Worm (Caenorhabditis elegans): Measurements from ENCODE around the gene F36G3.1.

The F36G3.1 gene

ce11 chrX:9805426-9805825 is 16.4 kb upstream of the F36G3.1 start:
- no peak for TF ChIP-seq elt-2 (tag; optimal IDR thresholded peaks at IDR 0.05)
- peak; percentile 87 for TF ChIP-seq unc-42 (tag; optimal IDR thresholded peaks at IDR 0.05)

ce11 chrX:9804735-9805134 is 15.7 kb upstream of the F36G3.1 start:
- TF ChIP-seq eyg-1 (tag; optimal IDR thresholded peaks at IDR 0.05) (no peak), sox-4 (tag; optimal IDR thresholded peaks at IDR 0.05) (no peak), unc-86 (tag; optimal IDR thresholded peaks at IDR 0.05) (no peak), ceh-31 (tag; optimal IDR thresholded peaks at IDR 0.05) (peak; percentile 62), ref-2 (tag; optimal IDR thresholded peaks at IDR 0.05) (no peak), npax-4 (tag; optimal IDR thresholded peaks at IDR 0.05) (no peak)

- TF ChIP-seq unc-42 (tag; optimal IDR thresholded peaks at IDR 0.05) (peak; percentile 97), Y22D7AL.16 (tag; optimal IDR thresholded peaks at IDR 0.05) (no peak)
Observed at ce11 chrX:9803603-9804002, 14.6 kb upstream of the F36G3.1 start.

ce11 chrX:9798530-9798929 is 9.5 kb upstream of the F36G3.1 start, which contains the start of gene F36G3.3:
TSS of gene F36G3.3 (plus strand) at chrX:9798835.
- TF ChIP-seq ceh-22 (tag; optimal IDR thresholded peaks at IDR 0.05) (no peak), T23F11.4 (GFP tag; optimal IDR thresholded peaks at IDR 0.05) (no peak), npax-4 (tag; optimal IDR thresholded peaks at IDR 0.05) (no peak), pha-4 (tag; optimal IDR thresholded peaks at IDR 0.05) (no peak), dmd-4 (tag; optimal IDR thresholded peaks at IDR 0.05; ENCODE audit: borderline replicate concordance) (no peak), unc-42 (tag; optimal IDR thresholded peaks at IDR 0.05) (peak; percentile 35)

- TF ChIP-seq lim-6 (tag; optimal IDR thresholded peaks at IDR 0.05): no peak
- TF ChIP-seq K09A11.1 (tag; optimal IDR thresholded peaks at IDR 0.05; ENCODE audit: insufficient read depth): no peak
- TF ChIP-seq ceh-30 (tag; optimal IDR thresholded peaks at IDR 0.05): no peak
- no peak for TF ChIP-seq hlh-6 (tag; optimal IDR thresholded peaks at IDR 0.05)
- no peak for TF ChIP-seq ama-1 (optimal IDR thresholded peaks at IDR 0.05)
- TF ChIP-seq unc-55 (GFP tag; optimal IDR thresholded peaks at IDR 0.05): no peak
- no peak for TF ChIP-seq che-1 (tag; optimal IDR thresholded peaks at IDR 0.05)
Observed at ce11 chrX:9796063-9796462, 7.1 kb upstream of the F36G3.1 start.

ce11 chrX:9795579-9795978 is 6.6 kb upstream of the F36G3.1 start:
- TF ChIP-seq ceh-34 (tag; optimal IDR thresholded peaks at IDR 0.05) (no peak), elt-2 (tag; optimal IDR thresholded peaks at IDR 0.05) (peak; percentile 52)

ce11 chrX:9794173-9794572 is 5.2 kb upstream of the F36G3.1 start, which contains the start of gene F36G3.2:
TSS of gene F36G3.2 (minus strand) at chrX:9794273.
- TF ChIP-seq lim-6 (tag; optimal IDR thresholded peaks at IDR 0.05): no peak
- TF ChIP-seq ceh-30 (tag; optimal IDR thresholded peaks at IDR 0.05): no peak
- TF ChIP-seq ref-2 (tag; optimal IDR thresholded peaks at IDR 0.05): no peak
- TF ChIP-seq ceh-19 (GFP tag; optimal IDR thresholded peaks at IDR 0.05): no peak
- TF ChIP-seq ceh-6 (GFP tag; optimal IDR thresholded peaks at IDR 0.05): no peak
- no peak for TF ChIP-seq fkh-10 (GFP tag; optimal IDR thresholded peaks at IDR 0.05)
- no peak for TF ChIP-seq hlh-13 (GFP tag; optimal IDR thresholded peaks at IDR 0.05)
- TF ChIP-seq odd-2 (tag; optimal IDR thresholded peaks at IDR 0.05): no peak
- no peak for TF ChIP-seq pat-9 (tag; optimal IDR thresholded peaks at IDR 0.05)
- no peak for TF ChIP-seq elt-2 (tag; optimal IDR thresholded peaks at IDR 0.05)
- TF ChIP-seq lin-11 (tag; optimal IDR thresholded peaks at IDR 0.05): no peak
- no peak for TF ChIP-seq ets-4 (tag; optimal IDR thresholded peaks at IDR 0.05)
- no peak for TF ChIP-seq madf-2 (tag; optimal IDR thresholded peaks at IDR 0.05)
- no peak for TF ChIP-seq npax-4 (tag; optimal IDR thresholded peaks at IDR 0.05)
- TF ChIP-seq pqm-1 (tag; optimal IDR thresholded peaks at IDR 0.05): no peak
- no peak for TF ChIP-seq ceh-31 (tag; optimal IDR thresholded peaks at IDR 0.05)
- no peak for TF ChIP-seq C08G9.2 (tag; optimal IDR thresholded peaks at IDR 0.05)
- TF ChIP-seq sdc-2 (tag; optimal IDR thresholded peaks at IDR 0.05): no peak

Measured in whole organism, late embryonic.